Worm (Caenorhabditis elegans): ENCODE measurements around the gene T24E12.6.

ce11 chrII:3750685-3751084 is 10.8 kb downstream of the T24E12.6 start, which contains the start of gene fbxb-91:
- no peak for TF ChIP-seq ets-5 (GFP tag; IDR thresholded peaks at IDR 0.05)
- TF ChIP-seq skn-1 (tag; optimal IDR thresholded peaks at IDR 0.05) = no peak
- no peak for TF ChIP-seq efl-1 (optimal IDR thresholded peaks at IDR 0.05)
- TF ChIP-seq efl-1 (GFP tag; optimal IDR thresholded peaks at IDR 0.05 in 1 of 2) = no peak
- TF ChIP-seq sox-4 (tag; optimal IDR thresholded peaks at IDR 0.05) = no peak
- no peak for TF ChIP-seq hlh-17 (GFP tag; optimal IDR thresholded peaks at IDR 0.05; ENCODE audit: borderline replicate concordance)
- TF ChIP-seq egl-13 (tag; optimal IDR thresholded peaks at IDR 0.05) = no peak
- no peak for TF ChIP-seq efl-3 (GFP tag; optimal IDR thresholded peaks at IDR 0.05)
- no peak for TF ChIP-seq fkh-10 (GFP tag; optimal IDR thresholded peaks at IDR 0.05)

Measured in whole organism, L1 larva.